Fruit fly (Drosophila melanogaster) whole organism, embryonic: ENCODE data around the gene mbc.

Experiments used
- Awh ChIP-seq: fragments of 200-800 bp; sonication (Bioruptor generic); IDR thresholded peaks from 2 replicates; pipeline ENCODE4, ENCODE4 v1.3.6; 2022; ENCODE audit warnings: missing biosample characterization, missing genetic modification characterization
- B-H2 ChIP-seq: fragments of 200-800 bp; sonication (Bioruptor generic); optimal IDR thresholded peaks from 2 replicates; lab custom pipeline; 2018; ENCODE audit warnings: missing biosample characterization, mild to moderate bottlenecking, missing genetic modification characterization
- CG10565 ChIP-seq: fragments of 200-800 bp; sonication (Bioruptor generic); optimal IDR thresholded peaks from 3 replicates; lab custom pipeline; 2016; ENCODE audit warnings: missing biosample characterization, mild to moderate bottlenecking, missing genetic modification characterization
- CG11093 ChIP-seq: fragments of 200-800 bp; sonication (Bioruptor generic); IDR thresholded peaks from 3 replicates; pipeline ENCODE4 v1.3.6; 2022; ENCODE audit warnings: missing biosample characterization, missing genetic modification characterization
- CG12219 ChIP-seq: fragments of 200-800 bp; sonication (Bioruptor generic); optimal IDR thresholded peaks from 3 replicates; lab custom pipeline; 2018; ENCODE audit warnings: missing biosample characterization, mild to moderate bottlenecking, missing genetic modification characterization
- CG12236 ChIP-seq: fragments of 200-800 bp; sonication (Bioruptor generic); optimal IDR thresholded peaks from 2 replicates; lab custom pipeline; 2016; ENCODE audit warnings: missing biosample characterization, missing genetic modification characterization
- CG13123 ChIP-seq: fragments of 200-800 bp; sonication (Bioruptor generic); optimal IDR thresholded peaks from 2 replicates; lab custom pipeline; 2016; ENCODE audit warnings: missing biosample characterization, missing genetic modification characterization
- CG1603 ChIP-seq: fragments of 200-800 bp; sonication (Bioruptor generic); optimal IDR thresholded peaks from 2 replicates; lab custom pipeline; 2019; ENCODE audit warnings: missing biosample characterization, mild to moderate bottlenecking, missing genetic modification characterization, moderate library complexity
- CG1647 ChIP-seq: fragments of 200-800 bp; sonication (Bioruptor generic); optimal IDR thresholded peaks from 3 replicates; lab custom pipeline; 2016; ENCODE audit warnings: missing biosample characterization, missing genetic modification characterization
- CG16815 ChIP-seq: fragments of 200-800 bp; sonication (Bioruptor generic); optimal IDR thresholded peaks from 3 replicates; lab custom pipeline; 2017; ENCODE audit warnings: missing biosample characterization, mild to moderate bottlenecking, missing genetic modification characterization
- CG17802 ChIP-seq: fragments of 200-800 bp; sonication (Bioruptor generic); optimal IDR thresholded peaks from 2 replicates; lab custom pipeline; 2018; ENCODE audit warnings: missing biosample characterization, mild to moderate bottlenecking, missing genetic modification characterization, moderate library complexity
- CG18011 ChIP-seq: fragments of 200-800 bp; sonication (Bioruptor generic); optimal IDR thresholded peaks from 2 replicates; lab custom pipeline; 2017; ENCODE audit warnings: missing biosample characterization, missing genetic modification characterization, mild to moderate bottlenecking, moderate library complexity, missing genotype
- CG18476 ChIP-seq: fragments of 200-800 bp; sonication (Bioruptor generic); optimal IDR thresholded peaks from 2 replicates; lab custom pipeline; 2016; ENCODE audit warnings: missing biosample characterization, mild to moderate bottlenecking, missing genetic modification characterization
- CG2116 ChIP-seq: fragments of 200-800 bp; sonication (Bioruptor generic); optimal IDR thresholded peaks from 3 replicates; lab custom pipeline; 2018; ENCODE audit warnings: missing biosample characterization, mild to moderate bottlenecking, missing genetic modification characterization
- CG2875 ChIP-seq: fragments of 200-800 bp; sonication (Bioruptor generic); optimal IDR thresholded peaks from 2 replicates; lab custom pipeline; 2017; ENCODE audit warnings: missing biosample characterization, mild to moderate bottlenecking, missing genetic modification characterization, missing genetic modification reagents
- CG30403 ChIP-seq: fragments of 200-800 bp; sonication (Bioruptor generic); optimal IDR thresholded peaks from 3 replicates; lab custom pipeline; 2016; ENCODE audit warnings: missing biosample characterization, missing genetic modification characterization
- CG3163 ChIP-seq: fragments of 200-800 bp; sonication (Bioruptor generic); optimal IDR thresholded peaks from 3 replicates; lab custom pipeline; 2016; ENCODE audit warnings: missing biosample characterization, missing genetic modification characterization
- CG33213 ChIP-seq: fragments of 200-800 bp; sonication (Bioruptor generic); optimal IDR thresholded peaks from 3 replicates; lab custom pipeline; 2016; ENCODE audit warnings: missing biosample characterization, missing genetic modification characterization
- CG4282 ChIP-seq: fragments of 200-800 bp; sonication (Bioruptor generic); optimal IDR thresholded peaks from 2 replicates; lab custom pipeline; 2016; ENCODE audit warnings: missing biosample characterization, missing genetic modification characterization
- CG7987 ChIP-seq: fragments of 200-800 bp; sonication (Bioruptor generic); optimal IDR thresholded peaks from 2 replicates; lab custom pipeline; 2018; ENCODE audit warnings: missing biosample characterization, mild to moderate bottlenecking, missing genetic modification characterization, moderate library complexity
- CG8478 ChIP-seq: fragments of >200 bp; optimal IDR thresholded peaks from 2 replicates; lab custom pipeline; 2018
- CG9797 ChIP-seq: fragments of 200-800 bp; sonication (Bioruptor generic); optimal IDR thresholded peaks from 3 replicates; lab custom pipeline; 2018; ENCODE audit warnings: missing biosample characterization, mild to moderate bottlenecking, missing genetic modification characterization
- Dll ChIP-seq: fragments of 200-800 bp; sonication (Bioruptor generic); IDR thresholded peaks from 4 replicates; pipeline ENCODE4 v1.3.6; 2022; ENCODE audit warnings: missing biosample characterization, missing genetic modification characterization; ENCODE audit not compliant: partially characterized antibody
- E2f1 ChIP-seq: fragments of 200-800 bp; sonication (Bioruptor generic); IDR thresholded peaks from 2 replicates; pipeline ENCODE4 v1.3.6; 2022; ENCODE audit warnings: missing biosample characterization, missing genetic modification characterization
- HLH54F ChIP-seq: fragments of 200-800 bp; sonication (Bioruptor generic); optimal IDR thresholded peaks from 3 replicates; lab custom pipeline; 2016; ENCODE audit warnings: missing biosample characterization, missing genetic modification characterization
- Hand ChIP-seq: fragments of 200-800 bp; sonication (Bioruptor generic); optimal IDR thresholded peaks from 2 replicates; lab custom pipeline; 2017; ENCODE audit warnings: mild to moderate bottlenecking, missing biosample characterization, missing genetic modification reagents, missing genetic modification characterization
- Lhr ChIP-seq: fragments of 200-800 bp; sonication (Bioruptor generic); optimal IDR thresholded peaks from 3 replicates; lab custom pipeline; 2017; ENCODE audit warnings: mild to moderate bottlenecking, missing biosample characterization, missing genetic modification reagents, missing genetic modification characterization
- Lpt ChIP-seq: fragments of >200 bp; optimal IDR thresholded peaks from 2 replicates; lab custom pipeline; 2018; ENCODE audit warnings: missing biosample characterization, missing genetic modification characterization
- Oaz ChIP-seq: fragments of 200-800 bp; sonication (Bioruptor generic); IDR thresholded peaks from 2 replicates; pipeline ENCODE4 v1.3.6; 2022; ENCODE audit warnings: missing biosample characterization, missing genetic modification characterization
- Ravus ChIP-seq: fragments of 200-800 bp; sonication (Bioruptor generic); IDR thresholded peaks from 2 replicates; pipeline ENCODE4 v1.3.6; 2022; ENCODE audit warnings: missing biosample characterization, missing genetic modification characterization
- Taf1 ChIP-seq: fragments of 200-800 bp; sonication (Bioruptor generic); IDR thresholded peaks from 2 replicates; pipeline ENCODE4 v1.3.6; 2022; ENCODE audit warnings: missing biosample characterization, missing genetic modification characterization
- Tbp ChIP-seq: fragments of >200 bp; optimal IDR thresholded peaks from 2 replicates; lab custom pipeline; 2018; ENCODE audit warnings: missing biosample characterization, missing genetic modification characterization
- Vsx1 ChIP-seq: fragments of 200-800 bp; sonication (Bioruptor generic); optimal IDR thresholded peaks from 2 replicates; lab custom pipeline; 2017; ENCODE audit warnings: missing biosample characterization, mild to moderate bottlenecking, missing genetic modification characterization, missing genetic modification reagents
- ab ChIP-seq: fragments of 200-800 bp; sonication (Bioruptor generic); optimal IDR thresholded peaks from 2 replicates; lab custom pipeline; 2016; ENCODE audit warnings: missing biosample characterization, missing genetic modification characterization
- abd-A ChIP-seq: fragments of 200-800 bp; sonication (Bioruptor generic); optimal IDR thresholded peaks from 3 replicates; lab custom pipeline; 2019; ENCODE audit warnings: missing biosample characterization, mild to moderate bottlenecking, missing genetic modification characterization, moderate library complexity
- ase ChIP-seq: fragments of 200-800 bp; sonication (Bioruptor generic); IDR thresholded peaks from 3 replicates; pipeline ENCODE4 v1.3.6; 2022; ENCODE audit warnings: missing biosample characterization, missing genetic modification characterization
- chinmo ChIP-seq: fragments of 200-800 bp; sonication (Bioruptor generic); IDR thresholded peaks from 4 replicates; pipeline ENCODE4 v1.3.6; 2022; ENCODE audit warnings: missing biosample characterization, missing genetic modification characterization; ENCODE audit not compliant: partially characterized antibody
- dan ChIP-seq: fragments of 200-800 bp; sonication (Bioruptor generic); IDR thresholded peaks from 2 replicates; pipeline ENCODE4 v1.3.6; 2022; ENCODE audit warnings: missing biosample characterization, missing genetic modification characterization
- dmrt11E ChIP-seq: fragments of 200-800 bp; sonication (Bioruptor generic); optimal IDR thresholded peaks from 3 replicates; lab custom pipeline; 2018; ENCODE audit warnings: missing biosample characterization, mild to moderate bottlenecking, missing genetic modification characterization, moderate library complexity
- dmrt99B ChIP-seq: fragments of 200-800 bp; sonication (Bioruptor generic); optimal IDR thresholded peaks from 2 replicates; lab custom pipeline; 2018; ENCODE audit warnings: missing biosample characterization, mild to moderate bottlenecking, missing genetic modification characterization, moderate library complexity
- jigr1 ChIP-seq: fragments of 200-800 bp; sonication (Bioruptor generic); IDR thresholded peaks from 3 replicates; pipeline ENCODE4 v1.3.6; 2022; ENCODE audit warnings: missing biosample characterization, missing genetic modification characterization
- kay ChIP-seq: fragments of 200-800 bp; sonication (Bioruptor generic); optimal IDR thresholded peaks from 2 replicates; lab custom pipeline; 2016; ENCODE audit warnings: missing biosample characterization, missing genetic modification characterization
- kni ChIP-seq: fragments of 200-800 bp; sonication (Bioruptor generic); optimal IDR thresholded peaks from 3 replicates; lab custom pipeline; 2017; ENCODE audit warnings: mild to moderate bottlenecking, missing biosample characterization, missing genetic modification reagents, missing genetic modification characterization
- nau ChIP-seq: fragments of 200-800 bp; sonication (Bioruptor generic); optimal IDR thresholded peaks from 3 replicates; lab custom pipeline; 2017; ENCODE audit warnings: missing biosample characterization, mild to moderate bottlenecking, missing genetic modification characterization, missing genetic modification reagents
- nom ChIP-seq: fragments of 200-800 bp; sonication (Bioruptor generic); optimal IDR thresholded peaks from 2 replicates; lab custom pipeline; 2017; ENCODE audit warnings: missing biosample characterization, missing genetic modification characterization, mild to moderate bottlenecking, moderate library complexity, missing genetic modification reagents
- repo ChIP-seq: fragments of 200-800 bp; sonication (Bioruptor generic); optimal IDR thresholded peaks from 2 replicates; lab custom pipeline; 2016; ENCODE audit warnings: missing biosample characterization, missing genetic modification characterization
- sd ChIP-seq: fragments of 200-800 bp; sonication (Bioruptor generic); optimal IDR thresholded peaks from 3 replicates; lab custom pipeline; 2018; ENCODE audit warnings: missing biosample characterization, mild to moderate bottlenecking, missing genetic modification characterization, moderate library complexity
- sens ChIP-seq: fragments of 200-800 bp; sonication (Bioruptor generic); peaks from one replicate; lab custom pipeline; 2016; ENCODE audit warnings: missing biosample characterization, missing genetic modification characterization
- vvl ChIP-seq: fragments of 200-800 bp; sonication (Bioruptor generic); IDR thresholded peaks from 2 replicates; pipeline ENCODE4 v1.3.6; 2022; ENCODE audit warnings: missing biosample characterization, missing genetic modification characterization
- zen ChIP-seq: fragments of 200-800 bp; sonication (Bioruptor generic); optimal IDR thresholded peaks from 3 replicates; lab custom pipeline; 2018; ENCODE audit warnings: missing biosample characterization, mild to moderate bottlenecking, missing genetic modification characterization, moderate library complexity

mbc gene

dm6 chr3R:23820290-23820689, 38.7 kb downstream of the mbc start (continued):
- TF ChIP-seq CG13123 (GFP tag; lab: Kevin White, UChicago) (no peak), CG33213 (GFP tag; lab: Kevin White, UChicago) (peak; percentile 81), repo (GFP tag; lab: Kevin White, UChicago) (no peak), nom (peak; percentile 30), CG2875 (GFP tag; lab: Kevin White, UChicago) (no peak), CG11093 (no peak), CG4282 (GFP tag; lab: Kevin White, UChicago) (no peak), kay (GFP tag; lab: Kevin White, UChicago) (no peak), CG1603 (tag; lab: Kevin White, UChicago) (peak; percentile 41), zen (tag; lab: Kevin White, UChicago) (peak; percentile 27), nau (GFP tag; lab: Kevin White, UChicago) (no peak), Dll (GFP tag; lab: Robert Waterston, UW) (0 out of 4 replicates have a peak, but pooled peaks have one; percentile 13), Lhr (GFP tag; lab: Kevin White, UChicago) (peak; percentile 94), Oaz (no peak), jigr1 (no peak), Taf1 (GFP tag; lab: Robert Waterston, UW) (no peak), Lpt (GFP tag; lab: Kevin White, UChicago) (no peak), chinmo (GFP tag; lab: Robert Waterston, UW) (no peak), HLH54F (no peak), CG2116 (GFP tag; lab: Kevin White, UChicago) (peak; percentile 16), CG30403 (GFP tag; lab: Kevin White, UChicago) (peak; percentile 59), CG8478 (lab: Kevin White, UChicago) (no peak), CG18476 (GFP tag; lab: Kevin White, UChicago) (no peak), CG9797 (GFP tag; lab: Kevin White, UChicago) (peak; percentile 95), Vsx1 (GFP tag; lab: Kevin White, UChicago) (peak; percentile 26), kni (GFP tag; lab: Kevin White, UChicago) (no peak), CG10565 (GFP tag; lab: Kevin White, UChicago) (no peak), CG3163 (GFP tag; lab: Kevin White, UChicago) (no peak), Hand (GFP tag; lab: Kevin White, UChicago) (no peak), B-H2 (GFP tag; lab: Kevin White, UChicago) (peak; percentile 29), ase (GFP tag; lab: Robert Waterston, UW) (no peak), ab (GFP tag; lab: Kevin White, UChicago) (no peak), Ravus (GFP tag; lab: Robert Waterston, UW) (no peak), CG7987 (no peak)

dm6 chr3R:23822969-23823368, 41.4 kb downstream of the mbc start:
- no peak for TF ChIP-seq dmrt11E (tag; lab: Kevin White, UChicago)
- no peak for TF ChIP-seq E2f1 (GFP tag; lab: Robert Waterston, UW)
- peak; percentile 48 for TF ChIP-seq sd
- no peak for TF ChIP-seq dmrt99B (tag; lab: Kevin White, UChicago)
- TF ChIP-seq vvl (GFP tag; lab: Robert Waterston, UW) = peak; percentile 66
- no peak for TF ChIP-seq CG12219 (GFP tag; lab: Kevin White, UChicago)
- no peak for TF ChIP-seq CG16815 (GFP tag; lab: Kevin White, UChicago)
- no peak for TF ChIP-seq Tbp (GFP tag; lab: Kevin White, UChicago)
- TF ChIP-seq CG1647 (GFP tag; lab: Kevin White, UChicago) = no peak
- TF ChIP-seq abd-A (tag; lab: Kevin White, UChicago) = peak; percentile 50
- no peak for TF ChIP-seq dan (GFP tag; lab: Robert Waterston, UW)
- TF ChIP-seq Awh = 0 out of 2 replicates have a peak, but pooled peaks have one; percentile 36
- TF ChIP-seq CG18011 = no peak
- no peak for TF ChIP-seq CG17802
- TF ChIP-seq sens (GFP tag; lab: Kevin White, UChicago) = peak; percentile 2
- no peak for TF ChIP-seq CG12236 (GFP tag; lab: Kevin White, UChicago)
